Worm (Caenorhabditis elegans) whole organism, young adult: ENCODE data around the gene R03D7.15.

ENCODE experiments used
- B0035.1 ChIP-seq: sonication (generic microtip); optimal IDR thresholded peaks from 2 replicates; lab custom pipeline; 2016; ENCODE audit warnings: missing genetic modification characterization, mild to moderate bottlenecking, missing compliant biosample characterization, missing genotype, missing genetic modification reagents
- C06A6.2 ChIP-seq: fragments of 200-800 bp; sonication (Bioruptor generic); conservative IDR thresholded peaks from 2 replicates; pipeline ENCODE4 v1.3.6; 2022; ENCODE audit warnings: missing genetic modification characterization, missing compliant biosample characterization
- F22D6.2 ChIP-seq: sonication (generic microtip); optimal IDR thresholded peaks from 2 replicates; lab custom pipeline; 2016; ENCODE audit warnings: mild to moderate bottlenecking, missing genetic modification characterization, missing compliant biosample characterization
- F23B12.7 ChIP-seq: sonication (generic microtip); optimal IDR thresholded peaks from 2 replicates; lab custom pipeline; 2017; ENCODE audit warnings: missing genetic modification characterization, mild to moderate bottlenecking, missing compliant biosample characterization, antibody characterized with exemption, moderate library complexity; ENCODE audit not compliant: insufficient read depth
- F57C9.4 ChIP-seq: sonication (generic microtip); optimal IDR thresholded peaks from 2 replicates; lab custom pipeline; 2017; ENCODE audit warnings: mild to moderate bottlenecking, missing genetic modification characterization, missing compliant biosample characterization
- T26A5.8 ChIP-seq: sonication (generic microtip); optimal IDR thresholded peaks from 2 replicates; lab custom pipeline; 2016; ENCODE audit warnings: missing genetic modification characterization, missing compliant biosample characterization
- Y67H2A.10 ChIP-seq: fragments of 200-800 bp; sonication (Bioruptor generic); conservative IDR thresholded peaks from 2 replicates; pipeline ENCODE4 v1.3.6; 2022; ENCODE audit warnings: missing genetic modification reagents, missing genetic modification characterization, missing compliant biosample characterization
- Y95B8A.8 ChIP-seq: fragments of 200-800 bp; sonication (Bioruptor generic); IDR thresholded peaks from 2 replicates; pipeline ENCODE4 v1.3.6; 2022; ENCODE audit warnings: missing genetic modification reagents, missing genetic modification characterization, missing compliant biosample characterization
- akir-1 ChIP-seq: fragments of 200-800 bp; sonication (Bioruptor generic); optimal IDR thresholded peaks from 2 replicates; lab custom pipeline; 2018; ENCODE audit warnings: mild to moderate bottlenecking, missing genetic modification characterization, moderate library complexity, missing compliant biosample characterization
- athp-1 ChIP-seq: sonication (generic microtip); optimal IDR thresholded peaks from 2 replicates; lab custom pipeline; 2017; ENCODE audit warnings: mild to moderate bottlenecking, missing genetic modification characterization, missing compliant biosample characterization
- attf-5 ChIP-seq: fragments of 200-800 bp; sonication (Bioruptor generic); optimal IDR thresholded peaks from 2 replicates; lab custom pipeline; 2018; ENCODE audit warnings: mild to moderate bottlenecking, missing genetic modification characterization, missing compliant biosample characterization
- attf-6 ChIP-seq: fragments of 200-800 bp; sonication (Bioruptor generic); IDR thresholded peaks from 2 replicates; pipeline ENCODE4 v1.3.6; 2022; ENCODE audit warnings: missing genetic modification reagents, missing genetic modification characterization, missing compliant biosample characterization
- ccch-3 ChIP-seq: fragments of 200-800 bp; sonication (Bioruptor generic); optimal IDR thresholded peaks from 2 replicates; lab custom pipeline; 2018; ENCODE audit warnings: mild to moderate bottlenecking, missing genetic modification characterization, missing compliant biosample characterization
- cebp-1 ChIP-seq, 2 experiments: fragments of 200-800 bp in 1 of 2; sonication (Bioruptor generic) in 1 of 2; sonication (generic microtip) in 1 of 2; IDR thresholded peaks in 1 of 2; optimal IDR thresholded peaks in 1 of 2; 2 replicates each; pipeline versions ENCODE4 v1.3.6 to Lab custom; 2017 to 2022; ENCODE audit warnings: missing compliant biosample characterization in 2 of 2, missing genetic modification characterization in 2 of 2, mild to moderate bottlenecking in 1 of 2, missing genetic modification reagents in 1 of 2, moderate library complexity in 1 of 2
- ceh-91 ChIP-seq: fragments of 200-800 bp; sonication (Bioruptor generic); IDR thresholded peaks from 2 replicates; pipeline ENCODE4 v1.3.6; 2022; ENCODE audit warnings: missing genetic modification reagents, missing genetic modification characterization, missing compliant biosample characterization
- chd-7 ChIP-seq: sonication (generic microtip); optimal IDR thresholded peaks from 2 replicates; lab custom pipeline; 2016; ENCODE audit warnings: mild to moderate bottlenecking, missing genetic modification characterization, moderate library complexity, missing compliant biosample characterization
- dox-1 ChIP-seq: fragments of 200-800 bp; sonication (Bioruptor generic); IDR thresholded peaks from 2 replicates; pipeline ENCODE4 v1.3.6; 2022; ENCODE audit warnings: missing genetic modification reagents, missing genetic modification characterization, missing compliant biosample characterization
- dpff-1 ChIP-seq: sonication (generic microtip); optimal IDR thresholded peaks from 2 replicates; lab custom pipeline; 2017; ENCODE audit warnings: mild to moderate bottlenecking, missing genetic modification characterization, missing compliant biosample characterization
- fkh-3 ChIP-seq: sonication (generic microtip); optimal IDR thresholded peaks from 2 replicates; lab custom pipeline; 2016; ENCODE audit warnings: mild to moderate bottlenecking, missing genetic modification characterization, missing compliant biosample characterization
- gei-17 ChIP-seq: fragments of 200-800 bp; sonication (Bioruptor generic); optimal IDR thresholded peaks from 2 replicates; lab custom pipeline; 2018; ENCODE audit warnings: mild to moderate bottlenecking, missing genetic modification characterization, missing compliant biosample characterization
- hlh-26 ChIP-seq: fragments of 200-800 bp; sonication (Bioruptor generic); conservative IDR thresholded peaks from 2 replicates; pipeline ENCODE4 v1.3.6; 2022; ENCODE audit warnings: missing genetic modification reagents, missing genetic modification characterization, missing compliant biosample characterization
- hmg-1.2 ChIP-seq: fragments of 200-800 bp; sonication (Bioruptor generic); IDR thresholded peaks from 2 replicates; pipeline ENCODE4 v1.3.6; 2022; ENCODE audit warnings: missing genetic modification reagents, missing genetic modification characterization, missing compliant biosample characterization
- lag-1 ChIP-seq: fragments of 200-800 bp; sonication (Bioruptor generic); IDR thresholded peaks from 2 replicates; pipeline ENCODE4 v1.3.6; 2022; ENCODE audit warnings: missing genetic modification reagents, missing genetic modification characterization, missing compliant biosample characterization
- lin-26 ChIP-seq: fragments of 200-800 bp; sonication (Bioruptor generic); IDR thresholded peaks from 2 replicates; pipeline ENCODE4 v1.3.6; 2022; ENCODE audit warnings: missing genetic modification reagents, missing genetic modification characterization, missing compliant biosample characterization
- lin-35 ChIP-seq, 3 experiments: fragments of 150-350 bp in 2 of 3; sonication (generic microtip) in 1 of 3; optimal IDR thresholded peaks; 2 replicates each; lab custom pipeline; 2014 to 2018; ENCODE audit warnings: missing biosample characterization in 3 of 3, missing genetic modification characterization in 3 of 3, missing genetic modification reagents in 3 of 3
- lir-1 ChIP-seq: fragments of 200-800 bp; sonication (Bioruptor generic); conservative IDR thresholded peaks from 2 replicates; pipeline ENCODE4 v1.3.6; 2022; ENCODE audit warnings: missing genetic modification reagents, missing genetic modification characterization, missing compliant biosample characterization
- madf-10 ChIP-seq: sonication (generic microtip); optimal IDR thresholded peaks from 2 replicates; lab custom pipeline; 2016; ENCODE audit warnings: mild to moderate bottlenecking, missing genetic modification characterization, missing compliant biosample characterization
- mel-28 ChIP-seq: sonication (generic microtip); optimal IDR thresholded peaks from 2 replicates; lab custom pipeline; 2016; ENCODE audit warnings: borderline replicate concordance, mild to moderate bottlenecking, missing genetic modification characterization, missing compliant biosample characterization
- mxl-1 ChIP-seq: sonication (generic microtip); optimal IDR thresholded peaks from 2 replicates; lab custom pipeline; 2016; ENCODE audit warnings: missing genetic modification characterization, missing compliant biosample characterization
- nfyb-1 ChIP-seq: fragments of 200-800 bp; sonication (Bioruptor generic); IDR thresholded peaks from 2 replicates; pipeline ENCODE4 v1.3.6; 2022; ENCODE audit warnings: missing genetic modification reagents, missing genetic modification characterization, missing compliant biosample characterization
- nhr-120 ChIP-seq: fragments of 200-800 bp; sonication (Bioruptor generic); IDR thresholded peaks from 2 replicates; pipeline ENCODE4 v1.3.6; 2022; ENCODE audit warnings: missing genetic modification characterization, missing compliant biosample characterization
- nhr-90 ChIP-seq: sonication (generic microtip); optimal IDR thresholded peaks from 2 replicates; lab custom pipeline; 2016; ENCODE audit warnings: missing genotype, mild to moderate bottlenecking, missing genetic modification characterization, missing compliant biosample characterization
- pbrm-1 ChIP-seq: fragments of 200-800 bp; sonication (Bioruptor generic); IDR thresholded peaks from 2 replicates; pipeline ENCODE4 v1.3.6; 2022; ENCODE audit warnings: missing genetic modification reagents, missing genetic modification characterization, missing compliant biosample characterization
- rpc-1 ChIP-seq, 2 experiments: fragments of 150-350 bp in 1 of 2; sonication (generic microtip) in 1 of 2; optimal IDR thresholded peaks; 2 replicates each; lab custom pipeline; 2014 to 2018; ENCODE audit warnings: missing biosample characterization in 1 of 2, missing genetic modification characterization in 1 of 2, missing genetic modification reagents in 1 of 2, missing genotype in 1 of 2
- snpc-1.3 ChIP-seq: sonication (generic microtip); optimal IDR thresholded peaks from 2 replicates; lab custom pipeline; 2017; ENCODE audit warnings: missing genetic modification characterization, mild to moderate bottlenecking, missing compliant biosample characterization, antibody characterized with exemption, moderate library complexity, missing genotype, missing genetic modification reagents; ENCODE audit not compliant: insufficient read depth
- snpc-3.4 ChIP-seq: sonication (generic microtip); optimal IDR thresholded peaks from 2 replicates; lab custom pipeline; 2017; ENCODE audit warnings: missing genetic modification characterization, mild to moderate bottlenecking, missing compliant biosample characterization, antibody characterized with exemption, moderate library complexity, missing genotype, missing genetic modification reagents
- snpc-4 ChIP-seq, 5 experiments: fragments of 150-350 bp in 1 of 5; sonication (generic microtip) in 4 of 5; optimal IDR thresholded peaks; 2 replicates each; lab custom pipeline; 2014 to 2018; ENCODE audit warnings: missing genetic modification characterization in 5 of 5, missing biosample characterization in 3 of 5, antibody characterized with exemption in 2 of 5, mild to moderate bottlenecking in 2 of 5, missing compliant biosample characterization in 2 of 5, missing genotype in 2 of 5, moderate library complexity in 2 of 5, missing genetic modification reagents in 1 of 5
- tbp1 ChIP-seq: fragments of 200-800 bp; sonication (Bioruptor generic); optimal IDR thresholded peaks from 2 replicates; lab custom pipeline; 2018; ENCODE audit warnings: mild to moderate bottlenecking, missing genetic modification characterization, missing compliant biosample characterization
- tlf-1 ChIP-seq: fragments of 200-800 bp; sonication (Bioruptor generic); optimal IDR thresholded peaks from 2 replicates; lab custom pipeline; 2018; ENCODE audit warnings: mild to moderate bottlenecking, missing genetic modification characterization, missing compliant biosample characterization
- unc-130 ChIP-seq: sonication (generic microtip); optimal IDR thresholded peaks from 2 replicates; lab custom pipeline; 2016; ENCODE audit warnings: missing genetic modification reagents, missing genetic modification characterization, missing compliant biosample characterization
- zim-3 ChIP-seq: sonication (generic microtip); optimal IDR thresholded peaks from 2 replicates; lab custom pipeline; 2017; ENCODE audit warnings: mild to moderate bottlenecking, missing genetic modification characterization, moderate library complexity, missing compliant biosample characterization
- ztf-25 ChIP-seq: fragments of 200-800 bp; sonication (Bioruptor generic); IDR thresholded peaks from 2 replicates; pipeline ENCODE4 v1.3.6; 2022; ENCODE audit warnings: missing genetic modification reagents, missing genetic modification characterization, missing compliant biosample characterization
- ztf-28 ChIP-seq: fragments of 200-800 bp; sonication (Bioruptor generic); IDR thresholded peaks from 2 replicates; pipeline ENCODE4 v1.3.6; 2022; ENCODE audit warnings: missing genetic modification reagents, missing genetic modification characterization, missing compliant biosample characterization
- ztf-3 ChIP-seq: fragments of 200-800 bp; sonication (Bioruptor generic); optimal IDR thresholded peaks from 2 replicates; lab custom pipeline; 2018; ENCODE audit warnings: mild to moderate bottlenecking, missing genetic modification characterization, missing compliant biosample characterization
- ztf-6 ChIP-seq: fragments of 200-800 bp; sonication (Bioruptor generic); IDR thresholded peaks from 2 replicates; pipeline ENCODE4 v1.3.6; 2022; ENCODE audit warnings: missing genetic modification reagents, missing genetic modification characterization, missing compliant biosample characterization

The R03D7.15 gene

ce11 chrII:10933948-10934722 lies 7.9 kb upstream of the R03D7.15 start:
- no peak for TF ChIP-seq tbp1 (GFP tag; lab: Kevin White, UChicago)
- no peak for TF ChIP-seq chd-7
- no peak for TF ChIP-seq mel-28 (tag; lab: Kevin White, UChicago)
- TF ChIP-seq ceh-91 (GFP tag; lab: Robert Waterston, UW), result no peak
- TF ChIP-seq nfyb-1 (GFP tag; lab: Robert Waterston, UW), result no peak
- TF ChIP-seq ztf-25 (GFP tag; lab: Robert Waterston, UW), result no peak
- no peak for TF ChIP-seq gei-17 (GFP tag; lab: Kevin White, UChicago)
- TF ChIP-seq unc-130 (GFP tag; lab: Kevin White, UChicago), result no peak
- no peak for TF ChIP-seq athp-1 (tag; lab: Kevin White, UChicago)
- no peak for TF ChIP-seq lin-35 (GFP tag; optimal IDR thresholded peaks at IDR 0.05; lab: Kevin White, UChicago)
- TF ChIP-seq lir-1 (GFP tag; lab: Robert Waterston, UW), result no peak
- no peak for TF ChIP-seq nhr-90
- no peak for TF ChIP-seq tlf-1 (GFP tag; lab: Kevin White, UChicago)
- TF ChIP-seq akir-1, result no peak
- TF ChIP-seq B0035.1 (tag; lab: Kevin White, UChicago), result no peak
- TF ChIP-seq F23B12.7 (tag; lab: Kevin White, UChicago), result no peak
- TF ChIP-seq lag-1 (GFP tag; lab: Robert Waterston, UW), result no peak
- TF ChIP-seq F22D6.2 (tag; lab: Kevin White, UChicago), result no peak
- TF ChIP-seq nhr-120 (GFP tag; lab: Robert Waterston, UW), result no peak
- no peak for TF ChIP-seq F57C9.4 (tag; lab: Kevin White, UChicago)
- no peak for TF ChIP-seq ztf-28 (GFP tag; lab: Robert Waterston, UW)
- TF ChIP-seq snpc-1.3 (tag; lab: Kevin White, UChicago), result no peak
- TF ChIP-seq mxl-1 (tag; lab: Kevin White, UChicago), result no peak
- TF ChIP-seq snpc-3.4 (tag; lab: Kevin White, UChicago), result no peak
- no peak for TF ChIP-seq snpc-4 (GFP tag; optimal IDR thresholded peaks at IDR 0.05; lab: Kevin White, UChicago)
- no peak for TF ChIP-seq snpc-4 (tag; optimal IDR thresholded peaks at IDR 0.05; lab: Kevin White, UChicago)
- 0 out of 2 replicates have a peak, but pooled peaks have one; percentile 3 for TF ChIP-seq Y95B8A.8 (GFP tag; lab: Robert Waterston, UW)
- no peak for TF ChIP-seq rpc-1 (optimal IDR thresholded peaks at IDR 0.05; lab: Kevin White, UChicago)
- TF ChIP-seq rpc-1 (tag; optimal IDR thresholded peaks at IDR 0.05; lab: Kevin White, UChicago), result no peak
- TF ChIP-seq fkh-3 (tag; lab: Kevin White, UChicago), result no peak
- TF ChIP-seq madf-10 (tag; lab: Kevin White, UChicago), result no peak
- TF ChIP-seq attf-6, result peak; percentile 71
- no peak for TF ChIP-seq ccch-3 (GFP tag; lab: Kevin White, UChicago)
- no peak for TF ChIP-seq attf-5
- no peak for TF ChIP-seq zim-3
- no peak for TF ChIP-seq hlh-26 (GFP tag; lab: Robert Waterston, UW)
- no peak; the same call in 1 of the 2 replicates for TF ChIP-seq dox-1 (GFP tag; lab: Robert Waterston, UW)
- TF ChIP-seq dpff-1 (tag; lab: Kevin White, UChicago), result peak; percentile 56
- TF ChIP-seq hmg-1.2 (GFP tag; lab: Robert Waterston, UW), result 0 out of 2 replicates have a peak, but pooled peaks have one; percentile 3
- no peak for TF ChIP-seq Y67H2A.10 (GFP tag; lab: Robert Waterston, UW)
- peak; percentile 74; the same call in 1 of the 2 replicates for TF ChIP-seq pbrm-1
- no peak for TF ChIP-seq T26A5.8 (tag; lab: Kevin White, UChicago)
- no peak for TF ChIP-seq ztf-3 (GFP tag; lab: Kevin White, UChicago)
- TF ChIP-seq lin-26 (GFP tag; lab: Robert Waterston, UW), result peak; percentile 65; the same call in 1 of the 2 replicates
- no peak for TF ChIP-seq ztf-6 (GFP tag; lab: Robert Waterston, UW)
- TF ChIP-seq C06A6.2 (GFP tag; lab: Robert Waterston, UW), result no peak
- no peak for TF ChIP-seq cebp-1 (GFP tag; IDR thresholded peaks at IDR 0.05; lab: Robert Waterston, UW)
- no peak for TF ChIP-seq cebp-1 (tag; optimal IDR thresholded peaks at IDR 0.05; lab: Kevin White, UChicago)
